Worm (Caenorhabditis elegans) whole organism, L1 larva: ENCODE measurements around the gene C05A2.4.

ENCODE experiments used
- C16A3.4 ChIP-seq: fragments of 150-350 bp; optimal IDR thresholded peaks from 2 replicates; lab custom pipeline; 2014; ENCODE audit warnings: missing biosample characterization, missing genetic modification characterization
- Y116A8C.19 ChIP-seq: sonication (generic microtip); optimal IDR thresholded peaks from 2 replicates; lab custom pipeline; 2016; ENCODE audit warnings: missing compliant biosample characterization, missing genetic modification characterization, borderline replicate concordance
- alr-1 ChIP-seq: fragments of 200-800 bp; sonication (Bioruptor generic); optimal IDR thresholded peaks from 2 replicates; lab custom pipeline; 2018; ENCODE audit warnings: borderline replicate concordance, mild to moderate bottlenecking, missing genetic modification characterization, missing compliant biosample characterization
- blmp-1 ChIP-seq: fragments of 150-350 bp; optimal IDR thresholded peaks from 2 replicates; lab custom pipeline; 2014; ENCODE audit warnings: missing biosample characterization, missing genetic modification characterization
- ceh-63 ChIP-seq: fragments of 200-800 bp; sonication (Bioruptor generic); optimal IDR thresholded peaks from 2 replicates; lab custom pipeline; 2018; ENCODE audit warnings: mild to moderate bottlenecking, missing genetic modification characterization, missing compliant biosample characterization
- ceh-82 ChIP-seq, 3 experiments: fragments of 150-350 bp in 1 of 3; sonication (generic microtip) in 2 of 3; optimal IDR thresholded peaks; 2 replicates each; lab custom pipeline; 2014 to 2017; ENCODE audit warnings: missing biosample characterization in 3 of 3, missing genetic modification characterization in 3 of 3
- ces-1 ChIP-seq: fragments of 150-350 bp; optimal IDR thresholded peaks from 2 replicates; lab custom pipeline; 2014; ENCODE audit warnings: missing biosample characterization, missing genetic modification reagents, missing genetic modification characterization
- dpl-1 ChIP-seq, 3 experiments: fragments of 150-350 bp in 2 of 3; sonication (generic microtip) in 1 of 3; optimal IDR thresholded peaks; 2 replicates each; lab custom pipeline; 2014 to 2017; ENCODE audit warnings: missing biosample characterization in 3 of 3, missing genetic modification characterization in 3 of 3, missing genetic modification reagents in 3 of 3
- dsc-1 ChIP-seq: sonication (generic microtip); optimal IDR thresholded peaks from 2 replicates; lab custom pipeline; 2016; ENCODE audit warnings: mild to moderate bottlenecking, missing genetic modification characterization, missing compliant biosample characterization
- efl-3 ChIP-seq: fragments of 200-800 bp; sonication (Bioruptor generic); optimal IDR thresholded peaks from 2 replicates; lab custom pipeline; 2018; ENCODE audit warnings: mild to moderate bottlenecking, missing genetic modification characterization, missing compliant biosample characterization
- egl-27 ChIP-seq, 2 experiments: fragments of 150-350 bp in 1 of 2; sonication (generic microtip); optimal IDR thresholded peaks; 3 replicates each; lab custom pipeline; 2017 to 2018; ENCODE audit warnings: missing biosample characterization in 2 of 2, missing genetic modification characterization in 2 of 2, missing genetic modification reagents in 2 of 2
- elt-2 ChIP-seq: sonication (generic microtip); optimal IDR thresholded peaks from 2 replicates; lab custom pipeline; 2016; ENCODE audit warnings: missing genetic modification characterization, mild to moderate bottlenecking, inconsistent platforms, missing compliant biosample characterization, missing genetic modification reagents
- elt-3 ChIP-seq, 6 experiments: fragments of 150-350 bp in 1 of 6; sonication (generic microtip); optimal IDR thresholded peaks; 2 replicates each; lab custom pipeline; 2017 to 2018; ENCODE audit warnings: missing biosample characterization in 6 of 6, missing genetic modification characterization in 6 of 6, inconsistent platforms in 1 of 6
- fkh-10 ChIP-seq: sonication (generic microtip); optimal IDR thresholded peaks from 2 replicates; lab custom pipeline; 2017; ENCODE audit warnings: missing biosample characterization, missing genetic modification reagents, missing genetic modification characterization
- fkh-4 ChIP-seq: sonication (generic microtip); optimal IDR thresholded peaks from 2 replicates; lab custom pipeline; 2016; ENCODE audit warnings: missing compliant biosample characterization, missing genetic modification characterization, borderline replicate concordance
- fkh-8 ChIP-seq: sonication (generic microtip); optimal IDR thresholded peaks from 2 replicates; lab custom pipeline; 2016; ENCODE audit warnings: mild to moderate bottlenecking, missing genetic modification characterization, missing compliant biosample characterization
- fos-1 ChIP-seq: fragments of 150-350 bp; optimal IDR thresholded peaks from 2 replicates; lab custom pipeline; 2014; ENCODE audit warnings: missing biosample characterization, missing genetic modification characterization
- hlh-4 ChIP-seq: sonication (generic microtip); optimal IDR thresholded peaks from 2 replicates; lab custom pipeline; 2016; ENCODE audit warnings: mild to moderate bottlenecking, missing genetic modification characterization, missing compliant biosample characterization
- hpl-2 ChIP-seq: fragments of 150-350 bp; optimal IDR thresholded peaks from 2 replicates; lab custom pipeline; 2014; ENCODE audit warnings: missing biosample characterization, missing genetic modification reagents, missing genetic modification characterization
- irx-1 ChIP-seq: sonication (generic microtip); optimal IDR thresholded peaks from 2 replicates; lab custom pipeline; 2016; ENCODE audit warnings: missing genetic modification characterization, missing compliant biosample characterization
- lin-13 ChIP-seq: fragments of 150-350 bp; optimal IDR thresholded peaks from 2 replicates; lab custom pipeline; 2014; ENCODE audit warnings: missing biosample characterization, missing genetic modification reagents, missing genetic modification characterization
- lin-14 ChIP-seq: fragments of 200-800 bp; sonication (Bioruptor generic); optimal IDR thresholded peaks from 2 replicates; lab custom pipeline; 2018; ENCODE audit warnings: mild to moderate bottlenecking, missing genetic modification characterization, moderate library complexity, missing compliant biosample characterization
- lin-15B ChIP-seq: fragments of 150-350 bp; sonication (generic microtip); optimal IDR thresholded peaks from 3 replicates; lab custom pipeline; 2014; ENCODE audit warnings: missing biosample characterization, missing genetic modification characterization
- lin-39 ChIP-seq: fragments of 150-350 bp; optimal IDR thresholded peaks from 2 replicates; lab custom pipeline; 2014; ENCODE audit warnings: missing biosample characterization, missing genetic modification reagents, missing genetic modification characterization
- lsy-2 ChIP-seq, 2 experiments: fragments of 150-350 bp; optimal IDR thresholded peaks; 2 replicates each; lab custom pipeline; 2014; ENCODE audit warnings: missing biosample characterization in 2 of 2, missing genetic modification characterization in 2 of 2
- mdl-1 ChIP-seq, 2 experiments: fragments of 150-350 bp; optimal IDR thresholded peaks; 2 replicates each; lab custom pipeline; 2014 to 2017; ENCODE audit warnings: missing biosample characterization in 2 of 2, missing genetic modification characterization in 2 of 2, inconsistent platforms in 1 of 2
- mep-1 ChIP-seq: fragments of 150-350 bp; optimal IDR thresholded peaks from 2 replicates; lab custom pipeline; 2014; ENCODE audit warnings: missing biosample characterization, missing genetic modification characterization
- nhr-237 ChIP-seq: fragments of 150-350 bp; optimal IDR thresholded peaks from 2 replicates; lab custom pipeline; 2014; ENCODE audit warnings: missing biosample characterization, missing genetic modification characterization
- nhr-28 ChIP-seq: fragments of 150-350 bp; optimal IDR thresholded peaks from 2 replicates; lab custom pipeline; 2014; ENCODE audit warnings: missing biosample characterization, missing genetic modification characterization
- nhr-47 ChIP-seq: sonication (generic microtip); optimal IDR thresholded peaks from 2 replicates; lab custom pipeline; 2016; ENCODE audit warnings: mild to moderate bottlenecking, missing genetic modification characterization, moderate library complexity, missing compliant biosample characterization
- nhr-71 ChIP-seq: sonication (generic microtip); optimal IDR thresholded peaks from 2 replicates; lab custom pipeline; 2016; ENCODE audit warnings: mild to moderate bottlenecking, missing genetic modification characterization, moderate library complexity, missing compliant biosample characterization
- nhr-76 ChIP-seq: sonication (generic microtip); optimal IDR thresholded peaks from 2 replicates; lab custom pipeline; 2017; ENCODE audit warnings: missing biosample characterization, missing genetic modification characterization
- nhr-85 ChIP-seq: sonication (generic microtip); peaks from one replicate; lab custom pipeline; 2016; ENCODE audit warnings: missing genetic modification characterization, inconsistent platforms, missing compliant biosample characterization
- nhr-90 ChIP-seq: sonication (generic microtip); optimal IDR thresholded peaks from 2 replicates; lab custom pipeline; 2016; ENCODE audit warnings: mild to moderate bottlenecking, missing genetic modification characterization, missing compliant biosample characterization; ENCODE audit not compliant: poor library complexity
- pqm-1 ChIP-seq: sonication (generic microtip); optimal IDR thresholded peaks from 3 replicates; lab custom pipeline; 2017; ENCODE audit warnings: missing biosample characterization, missing genetic modification characterization
- rnt-1 ChIP-seq: sonication (generic microtip); optimal IDR thresholded peaks from 2 replicates; lab custom pipeline; 2016; ENCODE audit warnings: mild to moderate bottlenecking, missing genetic modification characterization, moderate library complexity, missing compliant biosample characterization
- skn-1 ChIP-seq: fragments of 150-350 bp; optimal IDR thresholded peaks from 2 replicates; lab custom pipeline; 2014; ENCODE audit warnings: missing biosample characterization, missing genetic modification characterization
- snpc-4 ChIP-seq: fragments of 150-350 bp; optimal IDR thresholded peaks from 2 replicates; lab custom pipeline; 2014; ENCODE audit warnings: missing biosample characterization, missing genetic modification characterization
- sup-37 ChIP-seq: fragments of 200-800 bp; sonication (Bioruptor generic); optimal IDR thresholded peaks from 2 replicates; lab custom pipeline; 2018; ENCODE audit warnings: mild to moderate bottlenecking, missing genetic modification characterization, missing compliant biosample characterization
- swsn-7 ChIP-seq: sonication (generic microtip); optimal IDR thresholded peaks from 2 replicates; lab custom pipeline; 2016; ENCODE audit warnings: missing genetic modification characterization, missing compliant biosample characterization
- tbx-2 ChIP-seq: sonication (generic microtip); optimal IDR thresholded peaks from 2 replicates; lab custom pipeline; 2016; ENCODE audit warnings: missing genetic modification characterization, missing compliant biosample characterization
- tlp-1 ChIP-seq: fragments of 150-350 bp; optimal IDR thresholded peaks from 2 replicates; lab custom pipeline; 2014; ENCODE audit warnings: missing biosample characterization, missing genetic modification characterization
- unc-130 ChIP-seq: fragments of 150-350 bp; optimal IDR thresholded peaks from 2 replicates; lab custom pipeline; 2017; ENCODE audit warnings: missing biosample characterization, missing genetic modification characterization, inconsistent platforms
- unc-62 ChIP-seq: fragments of 150-350 bp; optimal IDR thresholded peaks from 2 replicates; lab custom pipeline; 2014; ENCODE audit warnings: missing biosample characterization, missing genetic modification reagents, missing genetic modification characterization
- unc-86 ChIP-seq: sonication (generic microtip); optimal IDR thresholded peaks from 2 replicates; lab custom pipeline; 2016; ENCODE audit warnings: missing genetic modification characterization, missing compliant biosample characterization
- unc-98 ChIP-seq: fragments of 200-800 bp; sonication (Bioruptor generic); IDR thresholded peaks from 2 replicates; pipeline ENCODE4 v1.3.6; 2022; ENCODE audit warnings: missing genetic modification characterization, missing compliant biosample characterization
- xbp-1 ChIP-seq: sonication (generic microtip); optimal IDR thresholded peaks from 2 replicates; lab custom pipeline; 2016; ENCODE audit warnings: missing genetic modification characterization, missing compliant biosample characterization
- zag-1 ChIP-seq: fragments of 150-350 bp; optimal IDR thresholded peaks from 2 replicates; lab custom pipeline; 2014; ENCODE audit warnings: missing biosample characterization, missing genetic modification characterization
- ztf-11 ChIP-seq, 2 experiments: sonication (generic microtip); optimal IDR thresholded peaks; 2 replicates each; lab custom pipeline; 2016 to 2017; ENCODE audit warnings: missing genetic modification characterization in 2 of 2, missing biosample characterization in 1 of 2, missing compliant biosample characterization in 1 of 2
- ztf-4 ChIP-seq: fragments of 150-350 bp; optimal IDR thresholded peaks from 2 replicates; lab custom pipeline; 2014; ENCODE audit warnings: missing biosample characterization, missing genetic modification characterization

C05A2.4 gene

DNA sequence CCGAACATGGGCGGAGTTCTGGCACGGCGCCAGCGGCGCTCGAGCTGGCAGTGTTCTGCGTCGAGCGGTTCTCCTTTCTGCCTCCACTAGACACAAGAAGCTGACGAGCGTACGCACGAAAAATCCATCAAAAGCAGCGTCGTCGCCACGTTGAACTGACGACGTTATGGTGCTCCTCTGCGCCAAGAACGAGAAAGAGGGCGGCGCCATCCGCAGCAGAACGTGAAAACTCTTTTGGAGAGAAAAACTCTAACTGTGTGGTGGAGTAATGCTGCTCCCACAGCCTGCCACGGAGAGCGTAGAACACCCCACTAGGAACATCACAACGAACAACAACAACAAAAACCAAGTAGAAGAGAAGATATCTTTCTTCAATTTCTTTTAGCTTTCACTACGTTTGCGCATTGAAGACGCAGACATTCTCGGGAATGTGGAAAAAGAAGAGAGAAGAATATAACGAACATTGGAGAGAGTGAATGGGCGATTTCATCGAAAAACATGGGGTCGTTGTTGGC, 26.7 kb downstream of the C05A2.4 start (continued):
- TF ChIP-seq mep-1 (tag; lab: Kevin White, UChicago) (peak; percentile 39), snpc-4 (tag; lab: Kevin White, UChicago) (no peak), rnt-1 (tag; lab: Kevin White, UChicago) (peak; percentile 51), efl-3 (GFP tag; lab: Kevin White, UChicago) (no peak), ztf-4 (tag; lab: Kevin White, UChicago) (no peak), blmp-1 (tag; lab: Kevin White, UChicago) (peak; percentile 99), fkh-8 (tag; lab: Kevin White, UChicago) (no peak)

DNA sequence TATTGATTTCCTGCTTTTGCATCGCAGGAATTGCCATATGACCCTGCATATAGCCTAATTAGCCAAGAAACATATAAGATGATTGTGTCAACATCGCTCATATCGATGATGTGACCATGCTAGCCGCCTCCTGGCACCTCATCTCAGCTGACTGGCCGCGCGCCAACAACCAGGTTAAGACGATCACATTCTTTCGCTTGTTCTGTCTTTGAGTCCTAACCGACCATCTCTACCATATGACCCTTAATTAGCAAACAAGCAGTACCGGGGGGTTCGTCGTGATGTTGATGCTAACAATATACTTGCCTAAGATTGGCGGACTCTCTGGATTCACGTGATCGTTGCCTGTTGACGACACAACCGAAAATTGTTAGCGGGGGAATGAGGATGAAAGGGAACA, 27.3 kb downstream of the C05A2.4 start:
- TF ChIP-seq nhr-71 (tag; lab: Kevin White, UChicago) (peak; percentile 44), sup-37 (GFP tag; lab: Kevin White, UChicago) (no peak), dpl-1 (GFP tag; optimal IDR thresholded peaks at IDR 0.05; lab: Kevin White, UChicago) (peak in 1 of 3 experiments; percentile 23), skn-1 (tag; lab: Kevin White, UChicago) (no peak), nhr-28 (tag; lab: Kevin White, UChicago) (no peak), snpc-4 (tag; lab: Kevin White, UChicago) (no peak), Y116A8C.19 (no peak), ztf-4 (tag; lab: Kevin White, UChicago) (peak; percentile 43), lin-14 (GFP tag; lab: Kevin White, UChicago) (no peak), unc-86 (tag; lab: Kevin White, UChicago) (no peak), lin-15B (tag; lab: Kevin White, UChicago) (no peak), nhr-90 (no peak), pqm-1 (tag; lab: Kevin White, UChicago) (no peak), hlh-4 (tag; lab: Kevin White, UChicago) (no peak), unc-98 (GFP tag; lab: Robert Waterston, UW) (no peak), nhr-76 (tag; lab: Kevin White, UChicago) (no peak), elt-3 (tag; optimal IDR thresholded peaks at IDR 0.05; lab: Kevin White, UChicago) (peak in 1 of 6 experiments; percentile 47), alr-1 (no peak), unc-62 (GFP tag; lab: Kevin White, UChicago) (no peak), dsc-1 (no peak), lsy-2 (tag; optimal IDR thresholded peaks at IDR 0.05; lab: Kevin White, UChicago) (no peak), lin-39 (tag; lab: Kevin White, UChicago) (no peak), ceh-63 (no peak), mdl-1 (tag; optimal IDR thresholded peaks at IDR 0.05; lab: Kevin White, UChicago) (peak in 1 of 2 experiments; percentile 62), ceh-82 (tag; optimal IDR thresholded peaks at IDR 0.05; lab: Kevin White, UChicago) (no peak), C16A3.4 (tag; lab: Kevin White, UChicago) (no peak), nhr-47 (no peak), tbx-2 (tag; lab: Kevin White, UChicago) (peak; percentile 13), elt-2 (no peak), lin-13 (GFP tag; lab: Kevin White, UChicago) (no peak), tlp-1 (tag; lab: Kevin White, UChicago) (no peak), fkh-8 (tag; lab: Kevin White, UChicago) (no peak), fkh-4 (tag; lab: Kevin White, UChicago) (no peak), hpl-2 (no peak), irx-1 (no peak), nhr-237 (no peak), swsn-7 (no peak), fos-1 (no peak), fkh-10 (no peak), egl-27 (tag; optimal IDR thresholded peaks at IDR 0.05; lab: Kevin White, UChicago) (no peak), rnt-1 (tag; lab: Kevin White, UChicago) (no peak), ztf-11 (tag; optimal IDR thresholded peaks at IDR 0.05; lab: Kevin White, UChicago) (no peak), zag-1 (tag; lab: Kevin White, UChicago) (no peak), xbp-1 (tag; lab: Kevin White, UChicago) (no peak), nhr-85 (tag; lab: Kevin White, UChicago) (peak; percentile 86), unc-130 (peak; percentile 31), ces-1 (GFP tag; lab: Kevin White, UChicago) (no peak)
